Worm (Caenorhabditis elegans) whole organism, young adult: ENCODE data around the gene tag-340.

Experiments used
- F10E7.11 ChIP-seq: sonication (generic microtip); optimal IDR thresholded peaks from 2 replicates; lab custom pipeline; 2017; ENCODE audit warnings: mild to moderate bottlenecking, missing genetic modification characterization, moderate library complexity, missing compliant biosample characterization
- F49E8.2 ChIP-seq: sonication (generic microtip); optimal IDR thresholded peaks from 3 replicates; lab custom pipeline; 2017; ENCODE audit warnings: missing genetic modification characterization, mild to moderate bottlenecking, missing compliant biosample characterization, antibody characterized with exemption, moderate library complexity; ENCODE audit not compliant: insufficient read depth
- F52B5.7 ChIP-seq: sonication (generic microtip); optimal IDR thresholded peaks from 2 replicates; lab custom pipeline; 2016; ENCODE audit warnings: mild to moderate bottlenecking, missing genetic modification characterization, missing compliant biosample characterization
- F57C9.4 ChIP-seq: sonication (generic microtip); optimal IDR thresholded peaks from 2 replicates; lab custom pipeline; 2017; ENCODE audit warnings: mild to moderate bottlenecking, missing genetic modification characterization, missing compliant biosample characterization
- Y53F4B.3 ChIP-seq: fragments of 200-800 bp; sonication (Bioruptor generic); IDR thresholded peaks from 2 replicates; pipeline ENCODE4 v1.3.6; 2022; ENCODE audit warnings: missing genetic modification reagents, missing genetic modification characterization, missing compliant biosample characterization
- Y53G8AR.9 ChIP-seq: fragments of 200-800 bp; sonication (Bioruptor generic); conservative IDR thresholded peaks from 2 replicates; pipeline ENCODE4 v1.3.6; 2022; ENCODE audit warnings: missing genetic modification reagents, missing genetic modification characterization, missing compliant biosample characterization
- Y79H2A.3 ChIP-seq: fragments of 200-800 bp; sonication (Bioruptor generic); conservative IDR thresholded peaks from 2 replicates; pipeline ENCODE4 v1.3.6; 2022; ENCODE audit warnings: missing genetic modification reagents, missing genetic modification characterization, missing compliant biosample characterization
- ama-1 ChIP-seq, 3 experiments: fragments of 150-350 bp in 1 of 3; sonication (generic microtip) in 2 of 3; optimal IDR thresholded peaks; 2 replicates each; lab custom pipeline; 2014 to 2018; ENCODE audit warnings: missing biosample characterization in 2 of 3, missing genetic modification characterization in 2 of 3, missing genetic modification reagents in 2 of 3
- attf-3 ChIP-seq: fragments of 200-800 bp; sonication (Bioruptor generic); conservative IDR thresholded peaks from 2 replicates; pipeline ENCODE4 v1.3.6; 2022; ENCODE audit warnings: missing genetic modification reagents, missing genetic modification characterization, missing compliant biosample characterization
- attf-6 ChIP-seq: fragments of 200-800 bp; sonication (Bioruptor generic); IDR thresholded peaks from 2 replicates; pipeline ENCODE4 v1.3.6; 2022; ENCODE audit warnings: missing genetic modification reagents, missing genetic modification characterization, missing compliant biosample characterization
- bed-1 ChIP-seq: fragments of 200-800 bp; sonication (Bioruptor generic); IDR thresholded peaks from 2 replicates; pipeline ENCODE4 v1.3.6; 2022; ENCODE audit warnings: missing genetic modification reagents, missing genetic modification characterization, missing compliant biosample characterization
- cebp-1 ChIP-seq, 2 experiments: fragments of 200-800 bp in 1 of 2; sonication (Bioruptor generic) in 1 of 2; sonication (generic microtip) in 1 of 2; IDR thresholded peaks in 1 of 2; optimal IDR thresholded peaks in 1 of 2; 2 replicates each; pipeline versions ENCODE4 v1.3.6 to Lab custom; 2017 to 2022; ENCODE audit warnings: missing compliant biosample characterization in 2 of 2, missing genetic modification characterization in 2 of 2, mild to moderate bottlenecking in 1 of 2, missing genetic modification reagents in 1 of 2, moderate library complexity in 1 of 2
- ceh-100 ChIP-seq: fragments of 200-800 bp; sonication (Bioruptor generic); IDR thresholded peaks from 2 replicates; pipeline ENCODE4 v1.3.6; 2022; ENCODE audit warnings: missing genetic modification reagents, missing genetic modification characterization, missing compliant biosample characterization
- ceh-27 ChIP-seq: fragments of 200-800 bp; sonication (Bioruptor generic); optimal IDR thresholded peaks from 2 replicates; lab custom pipeline; 2018; ENCODE audit warnings: mild to moderate bottlenecking, missing genetic modification characterization, moderate library complexity, missing compliant biosample characterization
- ceh-40 ChIP-seq: fragments of 200-800 bp; sonication (Bioruptor generic); IDR thresholded peaks from 2 replicates; pipeline ENCODE4 v1.3.6; 2022; ENCODE audit warnings: missing genetic modification characterization, missing compliant biosample characterization
- die-1 ChIP-seq: sonication (generic microtip); optimal IDR thresholded peaks from 2 replicates; lab custom pipeline; 2016; ENCODE audit warnings: missing genotype, mild to moderate bottlenecking, missing genetic modification characterization, missing compliant biosample characterization
- dox-1 ChIP-seq: fragments of 200-800 bp; sonication (Bioruptor generic); IDR thresholded peaks from 2 replicates; pipeline ENCODE4 v1.3.6; 2022; ENCODE audit warnings: missing genetic modification reagents, missing genetic modification characterization, missing compliant biosample characterization
- efl-1 ChIP-seq: fragments of 150-350 bp; optimal IDR thresholded peaks from 2 replicates; lab custom pipeline; 2014; ENCODE audit warnings: missing biosample characterization, missing genetic modification reagents, missing genetic modification characterization
- ekl-4 ChIP-seq: fragments of 200-800 bp; sonication (Bioruptor generic); IDR thresholded peaks from 2 replicates; pipeline ENCODE4 v1.3.6; 2022; ENCODE audit warnings: missing genetic modification reagents, missing genetic modification characterization, missing compliant biosample characterization
- ets-4 ChIP-seq: fragments of 200-800 bp; sonication (Bioruptor generic); optimal IDR thresholded peaks from 2 replicates; lab custom pipeline; 2018; ENCODE audit warnings: mild to moderate bottlenecking, missing genetic modification characterization, missing compliant biosample characterization
- fkh-3 ChIP-seq: sonication (generic microtip); optimal IDR thresholded peaks from 2 replicates; lab custom pipeline; 2016; ENCODE audit warnings: mild to moderate bottlenecking, missing genetic modification characterization, missing compliant biosample characterization
- hmg-20 ChIP-seq: fragments of 200-800 bp; sonication (Bioruptor generic); IDR thresholded peaks from 2 replicates; pipeline ENCODE4 v1.3.6; 2022; ENCODE audit warnings: missing genetic modification reagents, missing genetic modification characterization, missing compliant biosample characterization
- lag-1 ChIP-seq: fragments of 200-800 bp; sonication (Bioruptor generic); IDR thresholded peaks from 2 replicates; pipeline ENCODE4 v1.3.6; 2022; ENCODE audit warnings: missing genetic modification reagents, missing genetic modification characterization, missing compliant biosample characterization
- let-526 ChIP-seq: fragments of 200-800 bp; sonication (Bioruptor generic); IDR thresholded peaks from 2 replicates; pipeline ENCODE4 v1.3.6; 2022; ENCODE audit warnings: missing genetic modification reagents, missing genetic modification characterization, missing compliant biosample characterization
- lin-35 ChIP-seq, 3 experiments: fragments of 150-350 bp in 2 of 3; sonication (generic microtip) in 1 of 3; optimal IDR thresholded peaks; 2 replicates each; lab custom pipeline; 2014 to 2018; ENCODE audit warnings: missing biosample characterization in 3 of 3, missing genetic modification characterization in 3 of 3, missing genetic modification reagents in 3 of 3
- lin-54 ChIP-seq: fragments of 200-800 bp; sonication (Bioruptor generic); optimal IDR thresholded peaks from 2 replicates; lab custom pipeline; 2018; ENCODE audit warnings: mild to moderate bottlenecking, missing genetic modification characterization, missing compliant biosample characterization
- lsl-1 ChIP-seq: fragments of 200-800 bp; sonication (Bioruptor generic); optimal IDR thresholded peaks from 2 replicates; lab custom pipeline; 2018; ENCODE audit warnings: mild to moderate bottlenecking, missing genetic modification characterization, moderate library complexity, missing compliant biosample characterization
- madf-6 ChIP-seq: fragments of 200-800 bp; sonication (Bioruptor generic); IDR thresholded peaks from 2 replicates; pipeline ENCODE4 v1.3.6; 2022; ENCODE audit warnings: missing genetic modification reagents, missing genetic modification characterization, missing compliant biosample characterization
- mcd-1 ChIP-seq: fragments of 200-800 bp; sonication (Bioruptor generic); IDR thresholded peaks from 2 replicates; pipeline ENCODE4 v1.3.6; 2022; ENCODE audit warnings: missing genetic modification reagents, missing genetic modification characterization, missing compliant biosample characterization
- mes-4 ChIP-seq: sonication (generic microtip); optimal IDR thresholded peaks from 2 replicates; lab custom pipeline; 2016; ENCODE audit warnings: missing genotype, missing genetic modification characterization, missing compliant biosample characterization
- mxl-1 ChIP-seq: sonication (generic microtip); optimal IDR thresholded peaks from 2 replicates; lab custom pipeline; 2016; ENCODE audit warnings: missing genetic modification characterization, missing compliant biosample characterization
- nhr-179 ChIP-seq: sonication (generic microtip); optimal IDR thresholded peaks from 2 replicates; lab custom pipeline; 2016; ENCODE audit warnings: mild to moderate bottlenecking, missing genetic modification characterization, missing compliant biosample characterization
- nhr-27 ChIP-seq: fragments of 200-800 bp; sonication (Bioruptor generic); optimal IDR thresholded peaks from 2 replicates; lab custom pipeline; 2018; ENCODE audit warnings: mild to moderate bottlenecking, missing genetic modification characterization, moderate library complexity, missing compliant biosample characterization
- pha-4 ChIP-seq: fragments of 150-350 bp; sonication (generic microtip); optimal IDR thresholded peaks from 2 replicates; lab custom pipeline; 2014; ENCODE audit warnings: missing biosample characterization, missing genetic modification reagents, missing genetic modification characterization
- rec-8 ChIP-seq, 2 experiments: sonication (generic microtip); optimal IDR thresholded peaks; 2 replicates each; lab custom pipeline; 2016; ENCODE audit warnings: mild to moderate bottlenecking in 2 of 2, missing genetic modification characterization in 2 of 2, missing genetic modification reagents in 2 of 2, missing genotype in 2 of 2, missing biosample characterization in 1 of 2, missing compliant biosample characterization in 1 of 2, moderate library complexity in 1 of 2
- repo-1 ChIP-seq: sonication (generic microtip); optimal IDR thresholded peaks from 2 replicates; lab custom pipeline; 2017; ENCODE audit warnings: mild to moderate bottlenecking, missing genetic modification characterization, missing compliant biosample characterization
- rpc-1 ChIP-seq, 2 experiments: fragments of 150-350 bp in 1 of 2; sonication (generic microtip) in 1 of 2; optimal IDR thresholded peaks; 2 replicates each; lab custom pipeline; 2014 to 2018; ENCODE audit warnings: missing biosample characterization in 1 of 2, missing genetic modification characterization in 1 of 2, missing genetic modification reagents in 1 of 2, missing genotype in 1 of 2
- sea-2 ChIP-seq: fragments of 200-800 bp; sonication (Bioruptor generic); IDR thresholded peaks from 2 replicates; pipeline ENCODE4 v1.3.6; 2022; ENCODE audit warnings: missing genetic modification characterization, missing compliant biosample characterization
- snpc-1.1 ChIP-seq: sonication (generic microtip); optimal IDR thresholded peaks from 2 replicates; lab custom pipeline; 2017; ENCODE audit warnings: missing genetic modification characterization, mild to moderate bottlenecking, missing compliant biosample characterization, antibody characterized with exemption, moderate library complexity, missing genotype, missing genetic modification reagents; ENCODE audit not compliant: insufficient read depth
- snpc-1.3 ChIP-seq: sonication (generic microtip); optimal IDR thresholded peaks from 2 replicates; lab custom pipeline; 2017; ENCODE audit warnings: missing genetic modification characterization, mild to moderate bottlenecking, missing compliant biosample characterization, antibody characterized with exemption, moderate library complexity, missing genotype, missing genetic modification reagents; ENCODE audit not compliant: insufficient read depth
- snpc-4 ChIP-seq, 5 experiments: fragments of 150-350 bp in 1 of 5; sonication (generic microtip) in 4 of 5; optimal IDR thresholded peaks; 2 replicates each; lab custom pipeline; 2014 to 2018; ENCODE audit warnings: missing genetic modification characterization in 5 of 5, missing biosample characterization in 3 of 5, antibody characterized with exemption in 2 of 5, mild to moderate bottlenecking in 2 of 5, missing compliant biosample characterization in 2 of 5, missing genotype in 2 of 5, moderate library complexity in 2 of 5, missing genetic modification reagents in 1 of 5
- tbx-9 ChIP-seq: sonication (generic microtip); optimal IDR thresholded peaks from 2 replicates; lab custom pipeline; 2016; ENCODE audit warnings: borderline replicate concordance, missing genetic modification characterization, inconsistent platforms, missing compliant biosample characterization
- tlf-1 ChIP-seq: fragments of 200-800 bp; sonication (Bioruptor generic); optimal IDR thresholded peaks from 2 replicates; lab custom pipeline; 2018; ENCODE audit warnings: mild to moderate bottlenecking, missing genetic modification characterization, missing compliant biosample characterization
- unc-130 ChIP-seq: sonication (generic microtip); optimal IDR thresholded peaks from 2 replicates; lab custom pipeline; 2016; ENCODE audit warnings: missing genetic modification reagents, missing genetic modification characterization, missing compliant biosample characterization
- xnd-1 ChIP-seq: sonication (generic microtip); optimal IDR thresholded peaks from 2 replicates; lab custom pipeline; 2016; ENCODE audit warnings: missing genotype, missing genetic modification reagents, missing genetic modification characterization, missing compliant biosample characterization

tag-340 gene

DNA sequence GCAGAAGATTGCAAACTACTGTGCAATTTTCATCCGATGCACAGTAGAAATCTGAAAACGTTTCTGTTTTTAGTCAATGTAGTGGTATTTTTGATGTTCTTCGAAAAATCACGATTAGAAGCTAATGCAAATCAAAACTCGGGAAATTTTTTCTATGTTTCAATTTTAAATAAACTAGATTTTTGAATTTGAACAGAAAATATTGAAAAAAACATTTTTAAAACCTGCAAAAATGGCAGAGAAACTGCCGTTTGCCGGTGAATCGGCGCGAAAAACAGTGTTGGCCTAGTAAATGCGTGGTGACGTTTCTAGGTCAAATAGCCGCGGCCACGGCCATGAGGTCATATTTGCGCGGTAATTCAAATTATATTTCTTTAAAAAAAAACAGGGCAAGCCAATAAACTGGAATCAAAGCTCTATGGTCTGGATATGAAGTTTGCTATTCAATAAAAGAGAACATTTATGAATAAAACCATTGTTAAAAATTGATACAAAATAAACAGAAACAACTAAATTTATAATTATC is 29.9 kb downstream of the tag-340 start, which contains the start of gene set-2 (continued):
- TF ChIP-seq ceh-100 (GFP tag; lab: Robert Waterston, UW) (peak; percentile 50), cebp-1 (GFP tag; IDR thresholded peaks at IDR 0.05; lab: Robert Waterston, UW) (no peak), cebp-1 (tag; optimal IDR thresholded peaks at IDR 0.05; lab: Kevin White, UChicago) (peak; percentile 67), attf-6 (peak; percentile 29; the same call in 1 of the 2 replicates), mes-4 (no peak), snpc-1.1 (peak; percentile 40), ama-1 (optimal IDR thresholded peaks at IDR 0.05; lab: Kevin White, UChicago) (no peak), ama-1 (GFP tag; optimal IDR thresholded peaks at IDR 0.05; lab: Kevin White, UChicago) (no peak), F52B5.7 (tag; lab: Kevin White, UChicago) (no peak), F49E8.2 (tag; lab: Kevin White, UChicago) (no peak), tlf-1 (GFP tag; lab: Kevin White, UChicago) (peak; percentile 77), rpc-1 (optimal IDR thresholded peaks at IDR 0.05; lab: Kevin White, UChicago) (no peak), rpc-1 (tag; optimal IDR thresholded peaks at IDR 0.05; lab: Kevin White, UChicago) (no peak), rec-8 (tag; optimal IDR thresholded peaks at IDR 0.05; lab: Kevin White, UChicago) (peak; percentile 52 to 80), ceh-40 (GFP tag; lab: Robert Waterston, UW) (peak; percentile 54; the same call in 1 of the 2 replicates), lsl-1 (peak; percentile 75), mxl-1 (no peak), pha-4 (tag; lab: Kevin White, UChicago) (no peak), let-526 (GFP tag; lab: Robert Waterston, UW) (peak; percentile 86), tbx-9 (tag; lab: Kevin White, UChicago) (no peak), madf-6 (GFP tag; lab: Robert Waterston, UW) (peak; percentile 88), snpc-1.3 (tag; lab: Kevin White, UChicago) (peak; percentile 60), die-1 (tag; lab: Kevin White, UChicago) (no peak), dox-1 (GFP tag; lab: Robert Waterston, UW) (peak; percentile 90), mcd-1 (GFP tag; lab: Robert Waterston, UW) (peak; percentile 83), ekl-4 (GFP tag; lab: Robert Waterston, UW) (peak; percentile 65; the same call in 1 of the 2 replicates), ets-4 (GFP tag; lab: Kevin White, UChicago) (no peak), lin-35 (GFP tag; optimal IDR thresholded peaks at IDR 0.05; lab: Kevin White, UChicago) (peak; percentile 29 to 89 (median 79)), nhr-179 (tag; lab: Kevin White, UChicago) (no peak), repo-1 (tag; lab: Kevin White, UChicago) (no peak), sea-2 (GFP tag; lab: Robert Waterston, UW) (no peak), F10E7.11 (tag; lab: Kevin White, UChicago) (peak; percentile 38), Y53F4B.3 (GFP tag; lab: Robert Waterston, UW) (no peak), ceh-27 (GFP tag; lab: Kevin White, UChicago) (peak; percentile 88), efl-1 (GFP tag; lab: Kevin White, UChicago) (peak; percentile 92), F57C9.4 (tag; lab: Kevin White, UChicago) (no peak), snpc-4 (GFP tag; optimal IDR thresholded peaks at IDR 0.05; lab: Kevin White, UChicago) (peak; percentile 16), snpc-4 (tag; optimal IDR thresholded peaks at IDR 0.05; lab: Kevin White, UChicago) (peak in 1 of 4 experiments; percentile 37), nhr-27 (tag; lab: Kevin White, UChicago) (no peak), lin-54 (GFP tag; lab: Kevin White, UChicago) (peak; percentile 97), lag-1 (GFP tag; lab: Robert Waterston, UW) (no peak), attf-3 (peak; percentile 66), Y79H2A.3 (no peak), Y53G8AR.9 (peak; percentile 51; the same call in 1 of the 2 replicates), bed-1 (0 out of 2 replicates have a peak, but pooled peaks have one; percentile 79), xnd-1 (peak; percentile 58), unc-130 (GFP tag; lab: Kevin White, UChicago) (peak; percentile 95), hmg-20 (GFP tag; lab: Robert Waterston, UW) (no peak), fkh-3 (tag; lab: Kevin White, UChicago) (no peak)
